Worm (Caenorhabditis elegans) whole organism, dauer: ENCODE measurements around the gene rbm-28.

Experiments
- unc-62 ChIP-seq: sonication (generic microtip); optimal IDR thresholded peaks from 2 replicates; lab custom pipeline; 2017; ENCODE audit warnings: missing biosample characterization, missing genetic modification reagents, missing genetic modification characterization

The rbm-28 gene

ce11 chrII:14910307-14910706 lies 53.2 kb downstream of the rbm-28 start, which contains the start of gene R03C1.1:
R03C1.1 (minus strand) TSS chrII:14910407.
- no peak for TF ChIP-seq unc-62
